Comparison of ENCODE assay signal across 4 worm cellular contexts in the genomic region with DNA sequence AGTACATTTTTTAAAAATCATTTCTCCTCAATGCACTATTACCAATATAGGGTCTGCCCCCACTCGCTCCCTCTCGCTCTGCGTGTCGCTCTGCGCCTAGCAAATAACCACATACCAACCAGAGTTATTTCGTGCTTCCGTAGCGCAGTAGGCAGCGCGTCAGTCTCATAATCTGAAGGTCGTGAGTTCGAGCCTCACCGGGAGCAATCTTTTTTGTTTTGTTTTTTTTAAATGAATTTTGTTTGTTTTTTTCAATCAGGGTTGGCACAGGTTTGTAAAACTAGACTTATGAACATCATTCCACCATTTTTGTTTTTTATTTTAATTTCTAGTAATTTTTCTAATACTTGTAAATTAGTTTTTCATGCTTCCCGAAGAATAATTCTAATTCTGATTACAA.
TF ChIP-seq lines count a peak whose summit lies in the region.

No protein-coding gene starts in this region.

TF ChIP-seq in whole organism, L2 larva, 48 proteins besides CTCF, POLR2A, EP300 and RAD21 (continues in another document):
- TF ChIP-seq ztf-4 (tag; optimal IDR thresholded peaks at IDR 0.05; lab: Kevin White, UChicago) (no peak), elt-3 (tag; optimal IDR thresholded peaks at IDR 0.05; lab: Kevin White, UChicago) (no peak), sem-4 (tag; optimal IDR thresholded peaks at IDR 0.05; lab: Kevin White, UChicago) (peak; percentile 9), nhr-21 (tag; optimal IDR thresholded peaks at IDR 0.05; lab: Kevin White, UChicago) (peak; percentile 14), nhr-77 (tag; optimal IDR thresholded peaks at IDR 0.05; lab: Kevin White, UChicago) (no peak), zag-1 (tag; optimal IDR thresholded peaks at IDR 0.05; lab: Kevin White, UChicago) (peak; percentile 55), lin-39 (tag; optimal IDR thresholded peaks at IDR 0.05; lab: Kevin White, UChicago) (peak; percentile 7), nhr-11 (tag; optimal IDR thresholded peaks at IDR 0.05; lab: Kevin White, UChicago) (no peak), mab-5 (tag; optimal IDR thresholded peaks at IDR 0.05; lab: Kevin White, UChicago) (peak; percentile 49), lin-13 (GFP tag; optimal IDR thresholded peaks at IDR 0.05; lab: Kevin White, UChicago) (peak; percentile 45), crh-2 (tag; optimal IDR thresholded peaks at IDR 0.05; lab: Kevin White, UChicago) (peak; percentile 57), fos-1 (tag; optimal IDR thresholded peaks at IDR 0.05; lab: Kevin White, UChicago) (peak; percentile 57), sma-3 (GFP tag; optimal IDR thresholded peaks at IDR 0.05; lab: Kevin White, UChicago) (peak; percentile 40), C34F6.9 (tag; optimal IDR thresholded peaks at IDR 0.05; lab: Kevin White, UChicago) (peak; percentile 41), nhr-129 (tag; optimal IDR thresholded peaks at IDR 0.05; lab: Kevin White, UChicago) (peak; percentile 79), gmeb-1 (tag; optimal IDR thresholded peaks at IDR 0.05; lab: Kevin White, UChicago) (peak; percentile 45), sma-9 (GFP tag; optimal IDR thresholded peaks at IDR 0.05; lab: Kevin White, UChicago) (peak; percentile 81), sma-9 (tag; optimal IDR thresholded peaks at IDR 0.05; lab: Kevin White, UChicago) (no peak), lin-11 (tag; optimal IDR thresholded peaks at IDR 0.05; lab: Kevin White, UChicago) (peak; percentile 35), F13H6.1 (tag; optimal IDR thresholded peaks at IDR 0.05; lab: Kevin White, UChicago) (peak; percentile 76), lsy-2 (tag; optimal IDR thresholded peaks at IDR 0.05; lab: Kevin White, UChicago) (peak; percentile 42 to 53), nhr-10 (tag; optimal IDR thresholded peaks at IDR 0.05; lab: Kevin White, UChicago) (no peak)

TF ChIP-seq in whole organism, L4 larva, 104 proteins besides CTCF, POLR2A, EP300 and RAD21 (continues in another document):
- peak; percentile 84 for TF ChIP-seq ceh-20 (GFP tag; IDR thresholded peaks at IDR 0.05; lab: Robert Waterston, UW)
- peak; percentile 89 for TF ChIP-seq dmd-8 (GFP tag; IDR thresholded peaks at IDR 0.05; lab: Robert Waterston, UW)
- no peak for TF ChIP-seq jun-1 (tag; optimal IDR thresholded peaks at IDR 0.05; lab: Kevin White, UChicago)
- TF ChIP-seq vab-7 (GFP tag; IDR thresholded peaks at IDR 0.05; lab: Robert Waterston, UW) = peak; percentile 97
- no peak for TF ChIP-seq ama-1 (optimal IDR thresholded peaks at IDR 0.05; lab: Kevin White, UChicago)
- peak; percentile 95; the same call in 1 of the 2 replicates for TF ChIP-seq Y75B8A.6 (GFP tag; IDR thresholded peaks at IDR 0.05; lab: Robert Waterston, UW)
- peak; percentile 46 for TF ChIP-seq F10B5.3 (tag; optimal IDR thresholded peaks at IDR 0.05; lab: Kevin White, UChicago)
- no peak for TF ChIP-seq ceh-62 (tag; optimal IDR thresholded peaks at IDR 0.05; lab: Kevin White, UChicago)
- TF ChIP-seq dmd-6 (GFP tag; IDR thresholded peaks at IDR 0.05; lab: Robert Waterston, UW) = peak; percentile 78
- TF ChIP-seq ces-1 (GFP tag; optimal IDR thresholded peaks at IDR 0.05; lab: Kevin White, UChicago) = peak; percentile 10
- TF ChIP-seq duxl-1 (tag; optimal IDR thresholded peaks at IDR 0.05; lab: Kevin White, UChicago; ENCODE audit: poor library complexity) = peak; percentile 81
- TF ChIP-seq hif-1 (tag; optimal IDR thresholded peaks at IDR 0.05; lab: Kevin White, UChicago) = peak in 1 of 2 experiments; percentile 62
- peak; percentile 27; the same call in 1 of the 2 replicates for TF ChIP-seq lin-29 (GFP tag; IDR thresholded peaks at IDR 0.05; lab: Robert Waterston, UW)
- no peak for TF ChIP-seq skn-1 (tag; optimal IDR thresholded peaks at IDR 0.05; lab: Kevin White, UChicago)
- TF ChIP-seq egl-27 (tag; optimal IDR thresholded peaks at IDR 0.05; lab: Kevin White, UChicago) = no peak
- TF ChIP-seq nhr-237 (tag; optimal IDR thresholded peaks at IDR 0.05; lab: Kevin White, UChicago) = no peak
- TF ChIP-seq ztf-11 (tag; optimal IDR thresholded peaks at IDR 0.05; lab: Kevin White, UChicago) = no peak
- peak in 1 of 2 experiments; percentile 20 for TF ChIP-seq mdl-1 (tag; optimal IDR thresholded peaks at IDR 0.05; lab: Kevin White, UChicago)
- peak in 1 of 2 experiments; percentile 99 for TF ChIP-seq unc-62 (GFP tag; optimal IDR thresholded peaks at IDR 0.05 in 1 of 2; lab: Kevin White, UChicago)
- TF ChIP-seq unc-62 (tag; optimal IDR thresholded peaks at IDR 0.05; lab: Kevin White, UChicago) = no peak
- no peak for TF ChIP-seq fos-1 (tag; optimal IDR thresholded peaks at IDR 0.05; lab: Kevin White, UChicago)
- TF ChIP-seq lir-3 (tag; optimal IDR thresholded peaks at IDR 0.05; lab: Kevin White, UChicago) = peak; percentile 43

TF ChIP-seq in whole organism, late embryonic, 69 proteins besides CTCF, POLR2A, EP300 and RAD21 (continues in another document):
- TF ChIP-seq ceh-2 (tag; optimal IDR thresholded peaks at IDR 0.05; lab: Kevin White, UChicago) (peak; percentile 80), ceh-19 (GFP tag; optimal IDR thresholded peaks at IDR 0.05; lab: Kevin White, UChicago) (peak; percentile 90), K09A11.1 (tag; optimal IDR thresholded peaks at IDR 0.05; lab: Kevin White, UChicago; ENCODE audit: insufficient read depth) (peak; percentile 47), elt-4 (tag; optimal IDR thresholded peaks at IDR 0.05; lab: Kevin White, UChicago) (no peak), lim-6 (tag; optimal IDR thresholded peaks at IDR 0.05; lab: Kevin White, UChicago) (no peak), pros-1 (tag; optimal IDR thresholded peaks at IDR 0.05; lab: Kevin White, UChicago) (no peak), zip-5 (tag; optimal IDR thresholded peaks at IDR 0.05; lab: Kevin White, UChicago) (peak; percentile 40), unc-86 (tag; optimal IDR thresholded peaks at IDR 0.05; lab: Kevin White, UChicago) (peak; percentile 62), ceh-24 (tag; optimal IDR thresholded peaks at IDR 0.05; lab: Kevin White, UChicago) (peak; percentile 73), gmeb-2 (tag; optimal IDR thresholded peaks at IDR 0.05; lab: Kevin White, UChicago) (peak; percentile 90), ceh-14 (tag; optimal IDR thresholded peaks at IDR 0.05; lab: Kevin White, UChicago) (peak; percentile 93), hlh-8 (tag; optimal IDR thresholded peaks at IDR 0.05; lab: Kevin White, UChicago) (peak; percentile 74), lin-11 (tag; optimal IDR thresholded peaks at IDR 0.05; lab: Kevin White, UChicago) (peak; percentile 83), rnt-1 (tag; optimal IDR thresholded peaks at IDR 0.05; lab: Kevin White, UChicago) (peak; percentile 83), sox-4 (tag; optimal IDR thresholded peaks at IDR 0.05; lab: Kevin White, UChicago) (peak; percentile 87), ceh-6 (GFP tag; optimal IDR thresholded peaks at IDR 0.05; lab: Kevin White, UChicago) (peak; percentile 82), ceh-22 (tag; optimal IDR thresholded peaks at IDR 0.05; lab: Kevin White, UChicago) (no peak), pha-2 (tag; optimal IDR thresholded peaks at IDR 0.05; lab: Kevin White, UChicago) (peak; percentile 87), fkh-10 (GFP tag; optimal IDR thresholded peaks at IDR 0.05; lab: Kevin White, UChicago) (peak; percentile 24), F13H6.1 (tag; optimal IDR thresholded peaks at IDR 0.05; lab: Kevin White, UChicago) (peak; percentile 82), odd-2 (tag; optimal IDR thresholded peaks at IDR 0.05; lab: Kevin White, UChicago) (peak; percentile 22), ceh-9 (tag; optimal IDR thresholded peaks at IDR 0.05; lab: Kevin White, UChicago) (peak; percentile 52), pha-4 (tag; optimal IDR thresholded peaks at IDR 0.05; lab: Kevin White, UChicago) (no peak), ceh-31 (tag; optimal IDR thresholded peaks at IDR 0.05; lab: Kevin White, UChicago) (peak; percentile 63)

TF ChIP-seq in whole organism, mixed stage, embryonic, 35 proteins besides CTCF, POLR2A, EP300 and RAD21 (continues in another document):
- peak; percentile 21 for TF ChIP-seq unc-62 (GFP tag; optimal IDR thresholded peaks at IDR 0.05; lab: Kevin White, UChicago)
- peak; percentile 12 for TF ChIP-seq nhr-237 (tag; optimal IDR thresholded peaks at IDR 0.05; lab: Kevin White, UChicago)
- TF ChIP-seq M03D4.4 (tag; optimal IDR thresholded peaks at IDR 0.05; lab: Kevin White, UChicago) = peak; percentile 93
- TF ChIP-seq zip-8 (tag; optimal IDR thresholded peaks at IDR 0.05; lab: Kevin White, UChicago) = no peak
- peak; percentile 59 for TF ChIP-seq mep-1 (tag; optimal IDR thresholded peaks at IDR 0.05; lab: Kevin White, UChicago)
- TF ChIP-seq mab-5 (tag; optimal IDR thresholded peaks at IDR 0.05; lab: Kevin White, UChicago) = no peak
- TF ChIP-seq lsy-2 (tag; optimal IDR thresholded peaks at IDR 0.05; lab: Kevin White, UChicago) = peak; percentile 34
- TF ChIP-seq elt-1 (tag; optimal IDR thresholded peaks at IDR 0.05; lab: Kevin White, UChicago; ENCODE audit: borderline replicate concordance, insufficient read depth) = no peak
- no peak for TF ChIP-seq snpc-4 (tag; optimal IDR thresholded peaks at IDR 0.05; lab: Kevin White, UChicago)
- peak; percentile 87 for TF ChIP-seq bed-3 (GFP tag; optimal IDR thresholded peaks at IDR 0.05; lab: Kevin White, UChicago)
- no peak for TF ChIP-seq nhr-12 (tag; optimal IDR thresholded peaks at IDR 0.05; lab: Kevin White, UChicago)
- TF ChIP-seq drap-1 (GFP tag; optimal IDR thresholded peaks at IDR 0.05; lab: Kevin White, UChicago) = peak; percentile 91
- TF ChIP-seq ham-2 (GFP tag; optimal IDR thresholded peaks at IDR 0.05; lab: Kevin White, UChicago) = peak; percentile 68
- TF ChIP-seq pha-4 (tag; optimal IDR thresholded peaks at IDR 0.05; lab: Kevin White, UChicago) = peak; percentile 28
- TF ChIP-seq sptf-1 (tag; optimal IDR thresholded peaks at IDR 0.05; lab: Kevin White, UChicago) = peak; percentile 95
- peak; percentile 85 for TF ChIP-seq unc-120 (tag; optimal IDR thresholded peaks at IDR 0.05; lab: Kevin White, UChicago; ENCODE audit: poor library complexity, severe bottlenecking)
- no peak for TF ChIP-seq nhr-76 (tag; optimal IDR thresholded peaks at IDR 0.05; lab: Kevin White, UChicago)
- TF ChIP-seq lin-13 (tag; optimal IDR thresholded peaks at IDR 0.05; lab: Kevin White, UChicago) = peak; percentile 32
- peak; percentile 5 for TF ChIP-seq hlh-1 (tag; optimal IDR thresholded peaks at IDR 0.05; lab: Kevin White, UChicago)
- peak; percentile 84 for TF ChIP-seq ceh-43 (GFP tag; optimal IDR thresholded peaks at IDR 0.05; lab: Kevin White, UChicago)
- TF ChIP-seq ceh-83 (GFP tag; optimal IDR thresholded peaks at IDR 0.05; lab: Kevin White, UChicago) = peak; percentile 95
- TF ChIP-seq sem-2 (GFP tag; optimal IDR thresholded peaks at IDR 0.05; lab: Kevin White, UChicago) = peak; percentile 69
- TF ChIP-seq mls-2 (tag; optimal IDR thresholded peaks at IDR 0.05; lab: Kevin White, UChicago) = peak; percentile 92
- peak; percentile 25 for TF ChIP-seq ces-1 (GFP tag; optimal IDR thresholded peaks at IDR 0.05; lab: Kevin White, UChicago)
- no peak for TF ChIP-seq ztf-11 (tag; optimal IDR thresholded peaks at IDR 0.05; lab: Kevin White, UChicago)
- TF ChIP-seq flh-1 (GFP tag; optimal IDR thresholded peaks at IDR 0.05; lab: Kevin White, UChicago) = peak; percentile 69
- peak; percentile 20 for TF ChIP-seq blmp-1 (tag; optimal IDR thresholded peaks at IDR 0.05; lab: Kevin White, UChicago)
- TF ChIP-seq unc-39 (tag; optimal IDR thresholded peaks at IDR 0.05; lab: Kevin White, UChicago) = peak; percentile 36
